Worm (Caenorhabditis elegans): Measurements from ENCODE around the gene F08H9.4.
A peak's percentile ranks its signal among the peaks of the same experiment; 100 is the strongest.

The F08H9.4 gene

DNA sequence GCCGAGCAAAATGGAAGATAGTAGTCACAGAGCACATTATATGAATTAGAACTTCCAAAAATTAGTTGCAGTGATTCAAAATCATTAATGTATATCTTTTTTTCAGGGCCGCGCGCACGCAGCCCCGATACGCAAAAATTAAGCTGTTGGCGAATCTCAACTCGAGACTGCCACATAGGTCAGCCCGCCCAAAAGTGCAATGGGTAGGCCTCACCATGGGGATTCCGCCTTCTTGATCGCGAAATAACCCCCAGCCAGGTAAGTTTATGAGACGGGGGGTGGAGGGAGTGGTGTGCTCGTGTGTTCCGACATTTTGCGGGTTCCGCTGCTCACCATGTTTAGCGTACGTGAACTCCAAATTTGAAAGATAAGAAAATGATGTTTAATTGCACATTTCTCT, 1.1 kb downstream of the F08H9.4 start, which contains the start of gene F08H9.3 (continued):
- TF ChIP-seq lin-38 (GFP tag; IDR thresholded peaks at IDR 0.05) (peak; percentile 64), T26A8.4 (GFP tag; IDR thresholded peaks at IDR 0.05) (peak; percentile 79), set-16 (GFP tag; IDR thresholded peaks at IDR 0.05) (peak; percentile 54), hlh-11 (tag; optimal IDR thresholded peaks at IDR 0.05) (peak; percentile 24), nhr-48 (tag; optimal IDR thresholded peaks at IDR 0.05) (peak; percentile 46)

DNA sequence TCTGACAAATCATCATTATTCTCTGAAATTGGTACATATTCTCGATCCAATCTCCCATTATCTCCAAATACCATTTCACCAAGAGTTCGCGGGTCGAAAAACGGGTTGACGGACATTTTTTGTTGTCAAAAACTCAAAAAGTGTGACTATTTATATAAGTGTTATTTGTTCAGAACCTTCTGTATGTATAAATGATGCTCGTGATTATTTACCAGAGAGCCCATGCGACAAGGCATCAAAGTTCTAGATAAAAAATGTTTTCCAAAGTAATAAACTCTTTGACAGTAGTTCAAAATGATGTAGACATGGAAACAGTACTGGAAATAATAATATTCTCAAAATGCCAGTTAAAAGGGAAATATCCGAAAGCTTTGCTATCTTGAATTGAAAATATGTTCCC, 1.6 kb downstream of the F08H9.4 start:
- TF ChIP-seq nhr-41 (GFP tag; IDR thresholded peaks at IDR 0.05) (no peak), daf-16 (GFP tag; optimal IDR thresholded peaks at IDR 0.05) (no peak), daf-16 (tag; optimal IDR thresholded peaks at IDR 0.05) (peak; percentile 58), aha-1 (tag) (peak; percentile 71), mep-1 (tag; optimal IDR thresholded peaks at IDR 0.05) (no peak), vab-7 (GFP tag; IDR thresholded peaks at IDR 0.05) (no peak), ceh-62 (tag; optimal IDR thresholded peaks at IDR 0.05) (no peak), saeg-2 (GFP tag; IDR thresholded peaks at IDR 0.05) (no peak), D1046.2 (GFP tag; IDR thresholded peaks at IDR 0.05) (no peak)

DNA sequence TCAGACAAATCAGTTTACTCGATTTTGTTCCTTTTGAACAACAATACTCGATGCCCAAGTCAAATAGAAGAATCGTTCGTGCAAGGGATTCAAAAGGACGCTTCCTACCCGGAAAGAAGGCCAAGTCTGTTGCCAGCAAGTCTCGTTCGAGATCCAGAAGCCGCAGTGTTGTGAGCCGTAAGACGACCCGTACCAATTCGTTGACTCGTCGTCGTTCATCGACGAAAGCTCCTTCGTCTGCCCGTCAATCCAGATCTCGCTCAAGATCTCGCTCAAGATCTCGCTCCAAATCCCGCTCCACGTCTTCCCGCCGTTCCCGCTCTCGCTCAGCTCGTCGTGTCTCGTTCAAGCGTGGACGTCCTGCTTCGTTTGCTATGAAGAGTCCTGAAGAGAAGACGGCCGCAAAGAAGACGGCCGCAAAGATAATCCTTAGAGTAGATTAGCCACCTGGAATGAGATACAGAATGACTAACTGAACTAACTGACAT, 3.6 kb downstream of the F08H9.4 start, which contains the start of gene F08H9.2:
TSS of gene F08H9.2 (plus strand) at position 51 of the 488 bp plus-strand sequence.
- no peak for TF ChIP-seq F26F4.8 (GFP tag; conservative IDR thresholded peaks at IDR 0.05)
- no peak for TF ChIP-seq zfp-2 (tag; optimal IDR thresholded peaks at IDR 0.05)
- TF ChIP-seq madf-5 (GFP tag; IDR thresholded peaks at IDR 0.05): no peak
- no peak for TF ChIP-seq ceh-20 (GFP tag; IDR thresholded peaks at IDR 0.05)
- TF ChIP-seq fos-1 (tag; optimal IDR thresholded peaks at IDR 0.05): no peak
- TF ChIP-seq ztf-7 (tag; optimal IDR thresholded peaks at IDR 0.05): no peak
- no peak for TF ChIP-seq D1046.2 (GFP tag; IDR thresholded peaks at IDR 0.05)
- no peak for TF ChIP-seq lin-29 (GFP tag; IDR thresholded peaks at IDR 0.05)
- no peak for TF ChIP-seq mep-1 (tag; optimal IDR thresholded peaks at IDR 0.05)
- TF ChIP-seq Y5F2A.4 (GFP tag; optimal IDR thresholded peaks at IDR 0.05): no peak
- TF ChIP-seq unc-62 (GFP tag; optimal IDR thresholded peaks at IDR 0.05 in 1 of 2): peak in 1 of 2 experiments; percentile 56
- TF ChIP-seq unc-62 (tag; optimal IDR thresholded peaks at IDR 0.05): no peak
- TF ChIP-seq nhr-10 (tag; optimal IDR thresholded peaks at IDR 0.05): no peak
- no peak for TF ChIP-seq nhr-28 (tag; optimal IDR thresholded peaks at IDR 0.05)
- TF ChIP-seq T20F7.1 (GFP tag; optimal IDR thresholded peaks at IDR 0.05): no peak
- TF ChIP-seq set-16 (GFP tag; IDR thresholded peaks at IDR 0.05): peak; percentile 72
- no peak for TF ChIP-seq nhr-76 (tag; optimal IDR thresholded peaks at IDR 0.05)

DNA sequence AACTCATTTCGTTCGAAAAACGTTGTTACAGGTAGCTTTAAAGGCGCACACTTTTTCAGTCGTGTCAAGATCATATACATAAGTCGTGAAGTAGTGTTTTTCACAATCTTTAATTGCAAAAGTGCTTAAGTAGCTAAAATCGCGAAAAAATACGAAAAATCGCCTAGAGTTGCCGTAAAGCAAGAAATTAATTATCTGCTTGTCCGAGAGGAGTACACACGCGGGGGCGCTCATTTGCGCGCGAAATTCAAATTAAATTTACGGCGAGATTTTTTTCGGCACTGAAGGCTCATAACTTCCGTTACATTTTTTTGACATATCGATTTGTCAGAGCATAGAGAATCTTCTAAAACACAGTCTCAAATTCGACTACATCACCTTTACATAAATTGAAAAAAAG, 4.1 kb downstream of the F08H9.4 start:
- no peak for TF ChIP-seq ceh-44 (GFP tag; IDR thresholded peaks at IDR 0.05)
- no peak for TF ChIP-seq ztf-11 (tag; optimal IDR thresholded peaks at IDR 0.05)
- no peak for TF ChIP-seq ztf-7 (tag; optimal IDR thresholded peaks at IDR 0.05)
- TF ChIP-seq nhr-41 (GFP tag; IDR thresholded peaks at IDR 0.05): no peak
- no peak for TF ChIP-seq unc-130 (GFP tag; optimal IDR thresholded peaks at IDR 0.05)
- no peak for TF ChIP-seq jun-1 (tag; optimal IDR thresholded peaks at IDR 0.05)
- no peak for TF ChIP-seq egl-27 (tag; optimal IDR thresholded peaks at IDR 0.05)
- no peak for TF ChIP-seq Y105C5A.15 (GFP tag; IDR thresholded peaks at IDR 0.05)
- no peak for TF ChIP-seq fos-1 (tag; optimal IDR thresholded peaks at IDR 0.05)
- TF ChIP-seq unc-62 (GFP tag; optimal IDR thresholded peaks at IDR 0.05 in 1 of 2): no peak
- TF ChIP-seq unc-62 (tag; optimal IDR thresholded peaks at IDR 0.05): no peak

DNA sequence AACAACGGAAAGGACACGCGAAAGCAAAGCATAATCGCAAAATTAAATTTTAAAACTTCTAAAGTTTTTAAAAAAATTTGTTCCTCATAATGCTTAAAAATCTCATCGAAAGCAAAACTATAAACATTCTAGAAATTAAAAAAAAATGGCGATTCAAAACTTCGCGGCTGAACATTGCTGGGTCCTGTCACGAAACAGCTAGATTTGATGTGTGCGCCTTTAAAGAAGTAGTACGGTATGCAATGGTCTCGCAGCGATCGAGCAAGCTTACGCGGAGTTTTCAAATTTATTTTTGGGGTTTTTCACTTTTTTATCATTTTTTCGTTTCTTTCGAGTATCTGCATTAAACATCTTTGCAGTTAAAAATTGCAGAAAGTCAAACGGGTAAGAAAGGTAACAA, 7.2 kb downstream of the F08H9.4 start, which contains the start of gene coh-3:
TSS of gene coh-3 (plus strand) at position 353 of the 400 bp plus-strand sequence.
- TF ChIP-seq mes-2 (tag; optimal IDR thresholded peaks at IDR 0.05; ENCODE audit: poor library complexity, severe bottlenecking): peak; percentile 10
- peak; percentile 74 for TF ChIP-seq unc-130 (GFP tag; optimal IDR thresholded peaks at IDR 0.05)
- TF ChIP-seq lin-38 (GFP tag; IDR thresholded peaks at IDR 0.05): peak; percentile 52
- TF ChIP-seq Y48G9A.11 (GFP tag; IDR thresholded peaks at IDR 0.05): peak; percentile 62; the same call in 1 of the 2 replicates
- TF ChIP-seq nhr-6 (tag; optimal IDR thresholded peaks at IDR 0.05): no peak
- TF ChIP-seq snpc-1.2 (GFP tag; IDR thresholded peaks at IDR 0.05): peak; percentile 75; the same call in 1 of the 2 replicates
- TF ChIP-seq F49E8.2 (tag; optimal IDR thresholded peaks at IDR 0.05; ENCODE audit: borderline replicate concordance): peak; percentile 85
- TF ChIP-seq Y75B8A.6 (GFP tag; IDR thresholded peaks at IDR 0.05): no peak
- peak; percentile 51; the same call in 1 of the 2 replicates for TF ChIP-seq arid-1 (GFP tag; conservative IDR thresholded peaks at IDR 0.05)
